Fruit fly (Drosophila melanogaster) whole organism, prepupa: ENCODE measurements around the gene PGRP-SD.

Source experiments
- Blimp-1 ChIP-seq: fragments of 200-800 bp; sonication (Bioruptor generic); optimal IDR thresholded peaks from 3 replicates; lab custom pipeline; 2017; ENCODE audit warnings: missing biosample characterization, missing genetic modification characterization, mild to moderate bottlenecking, moderate library complexity, missing genetic modification reagents
- CG10631 ChIP-seq: fragments of 200-800 bp; sonication (Bioruptor generic); optimal IDR thresholded peaks from 2 replicates; lab custom pipeline; 2016; ENCODE audit warnings: missing biosample characterization, missing genetic modification characterization
- CG10669 ChIP-seq: fragments of 200-800 bp; sonication (Bioruptor generic); optimal IDR thresholded peaks from 3 replicates; lab custom pipeline; 2018; ENCODE audit warnings: missing biosample characterization, mild to moderate bottlenecking, missing genetic modification characterization, moderate library complexity
- CG11294 ChIP-seq: fragments of 200-800 bp; sonication (Bioruptor generic); IDR thresholded peaks from 2 replicates; pipeline ENCODE4 v1.3.6; 2022; ENCODE audit warnings: missing biosample characterization, missing genetic modification characterization
- CG11762 ChIP-seq: fragments of 200-800 bp; sonication (Bioruptor generic); optimal IDR thresholded peaks from 3 replicates; lab custom pipeline; 2016; ENCODE audit warnings: missing biosample characterization, missing genetic modification characterization; ENCODE audit not compliant: insufficient read depth
- CG11902 ChIP-seq: fragments of 200-800 bp; sonication (Bioruptor generic); optimal IDR thresholded peaks from 3 replicates; lab custom pipeline; 2016; ENCODE audit warnings: missing biosample characterization, missing genetic modification characterization
- CG16779 ChIP-seq: fragments of 200-800 bp; sonication (Bioruptor generic); optimal IDR thresholded peaks from 3 replicates; lab custom pipeline; 2017; ENCODE audit warnings: missing biosample characterization, mild to moderate bottlenecking, missing genetic modification characterization
- CG3032 ChIP-seq: fragments of 200-800 bp; optimal IDR thresholded peaks from 2 replicates; lab custom pipeline; 2019; ENCODE audit warnings: missing biosample characterization, mild to moderate bottlenecking, missing genetic modification characterization, moderate library complexity
- CG31627 ChIP-seq: fragments of 200-800 bp; sonication (Bioruptor generic); optimal IDR thresholded peaks from 3 replicates; lab custom pipeline; 2016; ENCODE audit warnings: missing biosample characterization, missing genetic modification characterization
- CG32006 ChIP-seq: fragments of 200-800 bp; sonication (Bioruptor generic); optimal IDR thresholded peaks from 3 replicates; lab custom pipeline; 2017; ENCODE audit warnings: missing biosample characterization, mild to moderate bottlenecking, missing genetic modification characterization
- CG34406 ChIP-seq: fragments of 200-800 bp; sonication (Bioruptor generic); optimal IDR thresholded peaks from 3 replicates; lab custom pipeline; 2016; ENCODE audit warnings: missing biosample characterization, missing genetic modification characterization
- CG3919 ChIP-seq: fragments of 200-800 bp; sonication (Bioruptor generic); optimal IDR thresholded peaks from 3 replicates; lab custom pipeline; 2016; ENCODE audit warnings: missing biosample characterization, missing genetic modification characterization
- CG4318 ChIP-seq: fragments of 200-800 bp; sonication (Bioruptor generic); optimal IDR thresholded peaks from 3 replicates; lab custom pipeline; 2017; ENCODE audit warnings: missing biosample characterization, mild to moderate bottlenecking, missing genetic modification characterization
- CG6276 ChIP-seq: fragments of 200-800 bp; sonication (Bioruptor generic); optimal IDR thresholded peaks from 2 replicates; lab custom pipeline; 2017; ENCODE audit warnings: missing biosample characterization, mild to moderate bottlenecking, missing genetic modification characterization
- CG6792 ChIP-seq: fragments of 200-800 bp; sonication (Bioruptor generic); optimal IDR thresholded peaks from 3 replicates; lab custom pipeline; 2016; ENCODE audit warnings: missing biosample characterization, missing genetic modification characterization
- CG6808 ChIP-seq: fragments of 200-800 bp; sonication (Bioruptor generic); optimal IDR thresholded peaks from 3 replicates; lab custom pipeline; 2017; ENCODE audit warnings: missing biosample characterization, missing genetic modification characterization, mild to moderate bottlenecking, moderate library complexity, missing genetic modification reagents
- CG7368 ChIP-seq: fragments of 200-800 bp; sonication (Bioruptor generic); optimal IDR thresholded peaks from 3 replicates; lab custom pipeline; 2016; ENCODE audit warnings: missing biosample characterization, missing genetic modification characterization
- CG8119 ChIP-seq: fragments of 200-800 bp; sonication (Bioruptor generic); IDR thresholded peaks from 3 replicates; pipeline ENCODE4 v1.3.6; 2022; ENCODE audit warnings: missing biosample characterization, missing genetic modification characterization
- CG9139 ChIP-seq: fragments of 200-800 bp; sonication (Bioruptor generic); optimal IDR thresholded peaks from 3 replicates; lab custom pipeline; 2017; ENCODE audit warnings: missing biosample characterization, mild to moderate bottlenecking, missing genetic modification characterization
- Eip75B ChIP-seq: fragments of 200-800 bp; sonication (Bioruptor generic); optimal IDR thresholded peaks from 3 replicates; lab custom pipeline; 2016; ENCODE audit warnings: missing biosample characterization, missing genetic modification characterization
- Eip78C ChIP-seq: fragments of 200-800 bp; sonication (Bioruptor generic); peaks from one replicate; lab custom pipeline; 2016; ENCODE audit warnings: missing biosample characterization, missing genetic modification characterization
- Eip93F ChIP-seq: fragments of 200-800 bp; sonication (Bioruptor generic); optimal IDR thresholded peaks from 2 replicates; lab custom pipeline; 2016; ENCODE audit warnings: missing biosample characterization, mild to moderate bottlenecking, missing genetic modification characterization
- Ets21C ChIP-seq: fragments of 200-800 bp; sonication (Bioruptor generic); optimal IDR thresholded peaks from 3 replicates; lab custom pipeline; 2016; ENCODE audit warnings: missing biosample characterization, missing genetic modification characterization
- Gug ChIP-seq: fragments of 200-800 bp; sonication (Bioruptor generic); IDR thresholded peaks from 2 replicates; pipeline ENCODE4 v1.3.6; 2022; ENCODE audit warnings: missing biosample characterization, missing genetic modification characterization
- Hr38 ChIP-seq: sonication (Bioruptor generic); optimal IDR thresholded peaks from 2 replicates; lab custom pipeline; 2016; ENCODE audit warnings: missing biosample characterization, missing genetic modification characterization
- Hr39 ChIP-seq: fragments of 200-800 bp; sonication (Bioruptor generic); optimal IDR thresholded peaks from 2 replicates; lab custom pipeline; 2016; ENCODE audit warnings: missing biosample characterization, missing genetic modification characterization
- Hr4 ChIP-seq: fragments of 200-800 bp; sonication (Bioruptor generic); optimal IDR thresholded peaks from 3 replicates; lab custom pipeline; 2016; ENCODE audit warnings: missing biosample characterization, missing genetic modification characterization
- Lpt ChIP-seq: fragments of 200-800 bp; sonication (Bioruptor generic); optimal IDR thresholded peaks from 3 replicates; lab custom pipeline; 2016; ENCODE audit warnings: missing biosample characterization, missing genetic modification characterization
- Met ChIP-seq: fragments of 200-800 bp; sonication (Bioruptor generic); optimal IDR thresholded peaks from 3 replicates; lab custom pipeline; 2016; ENCODE audit warnings: missing biosample characterization, missing genetic modification characterization
- OdsH ChIP-seq: fragments of 200-800 bp; sonication (Bioruptor generic); optimal IDR thresholded peaks from 3 replicates; lab custom pipeline; 2016; ENCODE audit warnings: missing biosample characterization, missing genetic modification characterization
- Smox ChIP-seq: fragments of 200-800 bp; sonication (Bioruptor generic); optimal IDR thresholded peaks from 3 replicates; lab custom pipeline; 2016; ENCODE audit warnings: missing biosample characterization, missing genetic modification characterization
- Sox102F ChIP-seq: fragments of 200-800 bp; sonication (Bioruptor generic); optimal IDR thresholded peaks from 2 replicates; lab custom pipeline; 2016; ENCODE audit warnings: missing biosample characterization, mild to moderate bottlenecking, missing genetic modification characterization
- Sox14 ChIP-seq: fragments of 200-800 bp; sonication (Bioruptor generic); optimal IDR thresholded peaks from 3 replicates; lab custom pipeline; 2016; ENCODE audit warnings: missing biosample characterization, missing genetic modification characterization
- Sox15 ChIP-seq: fragments of 200-800 bp; sonication (Bioruptor generic); optimal IDR thresholded peaks from 3 replicates; lab custom pipeline; 2016; ENCODE audit warnings: missing biosample characterization, missing genetic modification characterization
- achi ChIP-seq: fragments of 200-800 bp; sonication (Bioruptor generic); optimal IDR thresholded peaks from 3 replicates; lab custom pipeline; 2016; ENCODE audit warnings: missing biosample characterization, missing genetic modification characterization
- acj6 ChIP-seq: fragments of 200-800 bp; sonication (Bioruptor generic); optimal IDR thresholded peaks from 3 replicates; lab custom pipeline; 2016; ENCODE audit warnings: missing biosample characterization, missing genetic modification characterization
- cyc ChIP-seq: fragments of 200-800 bp; sonication (Bioruptor generic); optimal IDR thresholded peaks from 3 replicates; lab custom pipeline; 2016; ENCODE audit warnings: missing biosample characterization, missing genetic modification characterization
- dac ChIP-seq: fragments of 200-800 bp; sonication (Bioruptor generic); optimal IDR thresholded peaks from 2 replicates; lab custom pipeline; 2017; ENCODE audit warnings: missing biosample characterization, mild to moderate bottlenecking, missing genetic modification characterization
- dsx ChIP-seq: fragments of 200-800 bp; optimal IDR thresholded peaks from 3 replicates; lab custom pipeline; 2019; ENCODE audit warnings: missing biosample characterization, mild to moderate bottlenecking, missing genetic modification characterization, moderate library complexity; ENCODE audit not compliant: poor library complexity, severe bottlenecking
- fd59A ChIP-seq: fragments of 200-800 bp; sonication (Bioruptor generic); optimal IDR thresholded peaks from 2 replicates; lab custom pipeline; 2017; ENCODE audit warnings: missing biosample characterization, mild to moderate bottlenecking, missing genetic modification characterization, missing genetic modification reagents
- fd85E ChIP-seq: fragments of 200-800 bp; sonication (Bioruptor generic); optimal IDR thresholded peaks from 3 replicates; lab custom pipeline; 2016; ENCODE audit warnings: missing biosample characterization, missing genetic modification characterization
- fkh ChIP-seq: fragments of 200-800 bp; sonication (Bioruptor generic); optimal IDR thresholded peaks from 3 replicates; lab custom pipeline; 2017; ENCODE audit warnings: missing biosample characterization, mild to moderate bottlenecking, missing genetic modification characterization, moderate library complexity
- lz ChIP-seq: fragments of 200-800 bp; sonication (Bioruptor generic); optimal IDR thresholded peaks from 3 replicates; lab custom pipeline; 2016; ENCODE audit warnings: missing biosample characterization, missing genetic modification characterization
- pdm3 ChIP-seq: fragments of 200-800 bp; sonication (Bioruptor generic); optimal IDR thresholded peaks from 3 replicates; lab custom pipeline; 2016; ENCODE audit warnings: missing biosample characterization, missing genetic modification characterization
- salr ChIP-seq, 2 experiments: fragments of 200-800 bp; sonication (Bioruptor generic); optimal IDR thresholded peaks; 3 replicates each; lab custom pipeline; 2016 to 2018; ENCODE audit warnings: missing biosample characterization in 2 of 2, missing genetic modification characterization in 2 of 2, mild to moderate bottlenecking in 1 of 2
- spab ChIP-seq: fragments of 200-800 bp; sonication (Bioruptor generic); optimal IDR thresholded peaks from 2 replicates; lab custom pipeline; 2017; ENCODE audit warnings: missing biosample characterization, mild to moderate bottlenecking, missing genetic modification characterization, missing genetic modification reagents
- ss ChIP-seq, 2 experiments: fragments of 200-800 bp; sonication (Bioruptor generic); optimal IDR thresholded peaks; 2 replicates in 1 of 2; 3 replicates in 1 of 2; lab custom pipeline; 2017 to 2018; ENCODE audit warnings: mild to moderate bottlenecking in 2 of 2, missing biosample characterization in 2 of 2, missing genetic modification characterization in 2 of 2, moderate library complexity in 1 of 2
- svp ChIP-seq: fragments of 200-800 bp; sonication (Bioruptor generic); peaks from one replicate; lab custom pipeline; 2016; ENCODE audit warnings: missing biosample characterization, missing genetic modification characterization
- topi ChIP-seq: fragments of 200-800 bp; sonication (Bioruptor generic); optimal IDR thresholded peaks from 3 replicates; lab custom pipeline; 2016; ENCODE audit warnings: missing biosample characterization, missing genetic modification characterization
- vri ChIP-seq: fragments of 200-800 bp; sonication (Bioruptor generic); optimal IDR thresholded peaks from 3 replicates; lab custom pipeline; 2016; ENCODE audit warnings: missing biosample characterization, mild to moderate bottlenecking, missing genetic modification characterization

The PGRP-SD gene

DNA sequence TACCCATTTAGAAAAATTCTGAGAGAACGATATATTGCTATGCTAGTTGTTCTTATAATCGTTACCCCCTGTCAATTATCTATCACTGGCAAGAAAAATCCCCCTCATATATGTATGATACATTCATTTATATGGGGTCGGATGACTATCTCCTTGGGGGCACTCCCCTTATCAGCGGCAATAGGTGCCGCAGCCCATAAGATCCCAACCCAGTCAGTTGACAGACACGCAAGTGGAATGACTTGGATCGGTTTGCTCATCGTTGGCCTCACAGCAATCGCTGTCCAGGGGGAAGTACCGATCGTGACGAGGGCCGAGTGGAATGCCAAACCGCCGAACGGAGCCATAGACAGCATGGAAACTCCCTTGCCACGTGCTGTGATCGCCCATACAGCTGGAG, at the start of gene PGRP-SD:
PGRP-SD (plus strand) TSS at position 213 of the 400 bp plus-strand sequence.
- TF ChIP-seq svp (GFP tag; lab: Kevin White, UChicago) (peak; percentile 99), fd59A (GFP tag; lab: Kevin White, UChicago) (no peak), CG6792 (no peak)

DNA sequence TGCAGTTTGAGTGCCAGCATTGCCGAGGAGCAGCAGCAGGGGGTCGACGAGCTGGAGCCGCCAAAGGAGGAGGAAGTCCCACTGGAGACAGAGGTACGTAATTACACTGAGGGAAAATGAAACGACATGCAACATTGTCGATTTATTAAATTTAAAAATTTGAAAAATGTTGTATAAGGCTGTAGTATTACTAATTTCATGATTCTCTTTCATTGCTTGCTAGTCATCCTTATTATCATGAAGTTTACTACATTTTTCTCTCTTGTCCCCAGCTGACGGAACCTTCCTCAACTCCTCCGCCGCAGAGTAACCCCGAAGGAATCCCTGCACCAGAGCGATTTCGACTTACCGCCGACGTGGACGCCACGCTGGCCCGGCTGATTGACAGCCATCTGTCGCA, 47.6 kb upstream of the PGRP-SD start:
- TF ChIP-seq Sox15 (no peak), topi (GFP tag; lab: Kevin White, UChicago) (peak; percentile 42), Sox14 (peak; percentile 41), Blimp-1 (GFP tag; lab: Kevin White, UChicago) (no peak), CG16779 (no peak), CG4318 (GFP tag; lab: Kevin White, UChicago) (no peak), fd85E (no peak), CG11902 (GFP tag; lab: Kevin White, UChicago) (peak; percentile 7), Met (GFP tag; lab: Kevin White, UChicago) (peak; percentile 61), dsx (GFP tag; lab: Kevin White, UChicago) (peak; percentile 71), cyc (GFP tag; lab: Kevin White, UChicago) (no peak), CG34406 (GFP tag; lab: Kevin White, UChicago) (peak; percentile 17), Ets21C (no peak), dac (GFP tag; lab: Kevin White, UChicago) (no peak), fd59A (GFP tag; lab: Kevin White, UChicago) (peak; percentile 37), salr (GFP tag; optimal IDR thresholded peaks at IDR 0.05; lab: Kevin White, UChicago) (no peak), vri (GFP tag; lab: Kevin White, UChicago) (no peak), Hr39 (GFP tag; lab: Kevin White, UChicago) (peak; percentile 33), CG31627 (GFP tag; lab: Kevin White, UChicago) (peak; percentile 30), fkh (GFP tag; lab: Kevin White, UChicago) (no peak), Eip75B (GFP tag; lab: Kevin White, UChicago) (peak; percentile 33), Lpt (no peak), CG9139 (GFP tag; lab: Kevin White, UChicago) (no peak), CG11294 (no peak), achi (GFP tag; lab: Kevin White, UChicago) (peak; percentile 40), CG32006 (peak; percentile 14), CG6792 (peak; percentile 18), CG7368 (no peak), CG3919 (GFP tag; lab: Kevin White, UChicago) (peak; percentile 33), spab (GFP tag; lab: Kevin White, UChicago) (peak; percentile 33), acj6 (peak; percentile 31), Hr38 (GFP tag; lab: Kevin White, UChicago) (no peak), svp (GFP tag; lab: Kevin White, UChicago) (peak; percentile 59), lz (GFP tag; lab: Kevin White, UChicago) (peak; percentile 21), Gug (GFP tag; lab: Robert Waterston, UW) (no peak), CG6276 (no peak), Eip93F (no peak), CG6808 (GFP tag; lab: Kevin White, UChicago) (peak; percentile 34), CG8119 (GFP tag; lab: Robert Waterston, UW) (no peak), CG10631 (GFP tag; lab: Kevin White, UChicago) (peak; percentile 28), CG3032 (tag; lab: Kevin White, UChicago) (peak; percentile 48), CG11762 (no peak), Sox102F (GFP tag; lab: Kevin White, UChicago) (peak; percentile 9), Smox (GFP tag; lab: Kevin White, UChicago) (peak; percentile 37), Eip78C (GFP tag; lab: Kevin White, UChicago) (peak; percentile 83), OdsH (GFP tag; lab: Kevin White, UChicago) (peak; percentile 35), pdm3 (peak; percentile 13), CG10669 (GFP tag; lab: Kevin White, UChicago) (peak; percentile 14), Hr4 (no peak), ss (GFP tag; optimal IDR thresholded peaks at IDR 0.05; lab: Kevin White, UChicago) (peak; percentile 19 to 40)
